Fruit fly (Drosophila melanogaster) whole organism, embryonic: Measurements from ENCODE around the gene RASSF8.

ENCODE experiments used
- B-H1 ChIP-seq: fragments of 200-800 bp; sonication (Bioruptor generic); IDR thresholded peaks from 3 replicates; pipeline ENCODE4 v1.3.6; 2022; ENCODE audit warnings: missing biosample characterization, missing genetic modification characterization
- Bteb2 ChIP-seq: fragments of 200-800 bp; sonication (Bioruptor generic); optimal IDR thresholded peaks from 2 replicates; lab custom pipeline; 2016; ENCODE audit warnings: missing biosample characterization, missing genetic modification characterization
- CG1024 ChIP-seq: fragments of 200-800 bp; sonication (Bioruptor generic); IDR thresholded peaks from 2 replicates; pipeline ENCODE4 v1.3.6; 2022; ENCODE audit warnings: missing biosample characterization, missing genetic modification characterization
- CG10959 ChIP-seq: fragments of 200-800 bp; sonication (Bioruptor generic); IDR thresholded peaks from 2 replicates; pipeline ENCODE4 v1.3.6; 2022; ENCODE audit warnings: missing biosample characterization, missing genetic modification characterization
- CG12769 ChIP-seq: fragments of 200-800 bp; sonication (Bioruptor generic); optimal IDR thresholded peaks from 2 replicates; lab custom pipeline; 2019; ENCODE audit warnings: missing biosample characterization, mild to moderate bottlenecking, missing genetic modification characterization, moderate library complexity
- CG13296 ChIP-seq: fragments of 200-800 bp; sonication (Bioruptor generic); optimal IDR thresholded peaks from 3 replicates; lab custom pipeline; 2018; ENCODE audit warnings: missing biosample characterization, mild to moderate bottlenecking, missing genetic modification characterization
- CG13775 ChIP-seq: fragments of 200-800 bp; sonication (Bioruptor generic); optimal IDR thresholded peaks from 3 replicates; lab custom pipeline; 2017; ENCODE audit warnings: missing biosample characterization, mild to moderate bottlenecking, missing genetic modification characterization
- CG14710 ChIP-seq: fragments of 200-800 bp; sonication (Bioruptor generic); optimal IDR thresholded peaks from 3 replicates; lab custom pipeline; 2019; ENCODE audit warnings: missing biosample characterization, mild to moderate bottlenecking, missing genetic modification characterization, moderate library complexity
- CG1529 ChIP-seq: fragments of 200-800 bp; sonication (Bioruptor generic); optimal IDR thresholded peaks from 3 replicates; lab custom pipeline; 2018; ENCODE audit warnings: missing biosample characterization, missing genetic modification characterization
- CG1792 ChIP-seq: fragments of 200-800 bp; sonication (Bioruptor generic); optimal IDR thresholded peaks from 2 replicates; lab custom pipeline; 2016; ENCODE audit warnings: missing biosample characterization, missing genetic modification characterization
- CG2116 ChIP-seq: fragments of 200-800 bp; sonication (Bioruptor generic); optimal IDR thresholded peaks from 3 replicates; lab custom pipeline; 2018; ENCODE audit warnings: missing biosample characterization, mild to moderate bottlenecking, missing genetic modification characterization
- CG3163 ChIP-seq: fragments of 200-800 bp; sonication (Bioruptor generic); optimal IDR thresholded peaks from 3 replicates; lab custom pipeline; 2016; ENCODE audit warnings: missing biosample characterization, missing genetic modification characterization
- CG3407 ChIP-seq: fragments of 200-800 bp; sonication (Bioruptor generic); optimal IDR thresholded peaks from 2 replicates; lab custom pipeline; 2018; ENCODE audit warnings: missing biosample characterization, mild to moderate bottlenecking, missing genetic modification characterization
- CG3726 ChIP-seq: fragments of 200-800 bp; sonication (Bioruptor generic); IDR thresholded peaks from 3 replicates; pipeline ENCODE4, ENCODE4 v1.3.6; 2022; ENCODE audit warnings: missing biosample characterization, missing genetic modification characterization
- CG4328 ChIP-seq: fragments of 200-800 bp; sonication (Bioruptor generic); optimal IDR thresholded peaks from 3 replicates; lab custom pipeline; 2017; ENCODE audit warnings: missing biosample characterization, missing genetic modification reagents, missing genetic modification characterization
- CG4730 ChIP-seq: fragments of 200-800 bp; sonication (Bioruptor generic); IDR thresholded peaks from 2 replicates; pipeline ENCODE4 v1.3.6; 2022; ENCODE audit warnings: missing biosample characterization, missing genetic modification characterization
- CG6254 ChIP-seq: fragments of 200-800 bp; sonication (Bioruptor generic); optimal IDR thresholded peaks from 3 replicates; lab custom pipeline; 2017; ENCODE audit warnings: mild to moderate bottlenecking, missing biosample characterization, missing genetic modification reagents, missing genetic modification characterization
- CG6854 ChIP-seq: fragments of 200-800 bp; sonication (Bioruptor generic); optimal IDR thresholded peaks from 3 replicates; lab custom pipeline; 2017; ENCODE audit warnings: missing biosample characterization, mild to moderate bottlenecking, missing genetic modification characterization
- CG7786 ChIP-seq: fragments of 200-800 bp; sonication (Bioruptor generic); optimal IDR thresholded peaks from 2 replicates; lab custom pipeline; 2016; ENCODE audit warnings: missing biosample characterization, missing genetic modification characterization
- CG8089 ChIP-seq: fragments of 200-800 bp; sonication (Bioruptor generic); optimal IDR thresholded peaks from 3 replicates; lab custom pipeline; 2016; ENCODE audit warnings: missing biosample characterization, missing genetic modification characterization
- CG8924 ChIP-seq: fragments of 200-800 bp; optimal IDR thresholded peaks from 3 replicates; lab custom pipeline; 2019; ENCODE audit warnings: missing biosample characterization, mild to moderate bottlenecking, missing genetic modification characterization, moderate library complexity
- CG9437 ChIP-seq: fragments of 200-800 bp; sonication (Bioruptor generic); optimal IDR thresholded peaks from 2 replicates; lab custom pipeline; 2018; ENCODE audit warnings: missing biosample characterization, mild to moderate bottlenecking, missing genetic modification characterization
- CTCF ChIP-seq: fragments of 200-800 bp; sonication (Bioruptor generic); optimal IDR thresholded peaks from 2 replicates; lab custom pipeline; 2017; ENCODE audit warnings: missing biosample characterization, mild to moderate bottlenecking, missing genetic modification characterization, moderate library complexity
- Dip2 ChIP-seq: fragments of 200-800 bp; sonication (Bioruptor generic); IDR thresholded peaks from 2 replicates; pipeline ENCODE4 v1.3.6; 2022; ENCODE audit warnings: missing biosample characterization, missing genetic modification characterization
- Dref ChIP-seq: fragments of 200-800 bp; sonication (Bioruptor generic); IDR thresholded peaks from 2 replicates; pipeline ENCODE4 v1.3.6; 2022; ENCODE audit warnings: missing biosample characterization, missing genetic modification characterization
- Ets97D ChIP-seq: fragments of 200-800 bp; sonication (Bioruptor generic); optimal IDR thresholded peaks from 3 replicates; lab custom pipeline; 2016; ENCODE audit warnings: missing biosample characterization, missing genetic modification characterization
- GATAe ChIP-seq: fragments of 200-800 bp; sonication (Bioruptor generic); conservative IDR thresholded peaks from 2 replicates; pipeline ENCODE4 v1.3.6; 2022; ENCODE audit warnings: missing biosample characterization, missing genetic modification characterization
- H15 ChIP-seq: fragments of 200-800 bp; sonication (Bioruptor generic); IDR thresholded peaks from 3 replicates; pipeline ENCODE4 v1.3.6; 2022; ENCODE audit warnings: missing biosample characterization, missing genetic modification characterization
- Hr39 ChIP-seq: fragments of >200 bp; optimal IDR thresholded peaks from 2 replicates; lab custom pipeline; 2017
- Hr51 ChIP-seq, 2 experiments: fragments of 200-800 bp; sonication (Bioruptor generic); optimal IDR thresholded peaks; 2 replicates in 1 of 2; 3 replicates in 1 of 2; lab custom pipeline; 2016 to 2018; ENCODE audit warnings: missing biosample characterization in 2 of 2, missing genetic modification characterization in 2 of 2, mild to moderate bottlenecking in 1 of 2, moderate library complexity in 1 of 2
- Mes4 ChIP-seq: fragments of 200-800 bp; sonication (Bioruptor generic); optimal IDR thresholded peaks from 2 replicates; lab custom pipeline; 2016; ENCODE audit warnings: missing biosample characterization, missing genetic modification characterization
- Neu2 ChIP-seq: fragments of 200-800 bp; sonication (Bioruptor generic); optimal IDR thresholded peaks from 3 replicates; lab custom pipeline; 2016; ENCODE audit warnings: missing biosample characterization, missing genetic modification characterization, borderline replicate concordance
- Ravus ChIP-seq: fragments of 200-800 bp; sonication (Bioruptor generic); IDR thresholded peaks from 2 replicates; pipeline ENCODE4 v1.3.6; 2022; ENCODE audit warnings: missing biosample characterization, missing genetic modification characterization
- bowl ChIP-seq: fragments of 200-800 bp; sonication (Bioruptor generic); IDR thresholded peaks from 2 replicates; pipeline ENCODE4 v1.3.6; 2022; ENCODE audit warnings: missing biosample characterization, missing genetic modification characterization
- croc ChIP-seq: fragments of 200-800 bp; sonication (Bioruptor generic); conservative IDR thresholded peaks from 3 replicates; pipeline ENCODE4 v1.3.6; 2022; ENCODE audit warnings: missing biosample characterization, missing genetic modification characterization
- danr ChIP-seq: fragments of 200-800 bp; sonication (Bioruptor generic); IDR thresholded peaks from 2 replicates; pipeline ENCODE4 v1.3.6; 2022; ENCODE audit warnings: missing biosample characterization, missing genetic modification characterization
- dati ChIP-seq: fragments of 200-800 bp; sonication (Bioruptor generic); IDR thresholded peaks from 2 replicates; pipeline ENCODE4 v1.3.6; 2022; ENCODE audit warnings: missing biosample characterization, missing genetic modification characterization
- fd102C ChIP-seq: fragments of 200-800 bp; sonication (Bioruptor generic); optimal IDR thresholded peaks from 2 replicates; lab custom pipeline; 2018; ENCODE audit warnings: missing biosample characterization, mild to moderate bottlenecking, missing genetic modification characterization, moderate library complexity
- ftz-f1 ChIP-seq: fragments of 200-800 bp; sonication (Bioruptor generic); optimal IDR thresholded peaks from 2 replicates; lab custom pipeline; 2016; ENCODE audit warnings: missing biosample characterization, missing genetic modification characterization
- her ChIP-seq: fragments of 200-800 bp; sonication (Bioruptor generic); optimal IDR thresholded peaks from 2 replicates; lab custom pipeline; 2016; ENCODE audit warnings: missing biosample characterization, missing genetic modification characterization
- insv ChIP-seq, 2 experiments: fragments of 200-800 bp; sonication (Bioruptor generic); optimal IDR thresholded peaks; 3 replicates each; lab custom pipeline; 2016 to 2018; ENCODE audit warnings: missing biosample characterization in 2 of 2, missing genetic modification characterization in 2 of 2
- knrl ChIP-seq: fragments of 200-800 bp; sonication (Bioruptor generic); IDR thresholded peaks from 3 replicates; pipeline ENCODE4 v1.3.6; 2022; ENCODE audit warnings: missing biosample characterization, missing genetic modification characterization; ENCODE audit not compliant: partially characterized antibody
- lola ChIP-seq, 3 experiments: fragments of >200 bp in 2 of 3; fragments of 200-800 bp in 1 of 3; sonication (Bioruptor generic) in 1 of 3; optimal IDR thresholded peaks; 2 replicates each; lab custom pipeline; 2017 to 2019; ENCODE audit warnings: missing biosample characterization in 3 of 3, missing genetic modification characterization in 3 of 3, mild to moderate bottlenecking in 1 of 3, moderate library complexity in 1 of 3
- pfk ChIP-seq: fragments of 200-800 bp; sonication (Bioruptor generic); optimal IDR thresholded peaks from 2 replicates; lab custom pipeline; 2018; ENCODE audit warnings: missing biosample characterization, mild to moderate bottlenecking, missing genetic modification characterization, moderate library complexity
- pum ChIP-seq: fragments of 200-800 bp; sonication (Bioruptor generic); optimal IDR thresholded peaks from 2 replicates; lab custom pipeline; 2016; ENCODE audit warnings: missing biosample characterization, missing genetic modification characterization
- sc ChIP-seq, 3 experiments: fragments of >200 bp in 2 of 3; fragments of 200-800 bp in 1 of 3; sonication (Bioruptor generic) in 1 of 3; optimal IDR thresholded peaks; 2 replicates in 2 of 3; 3 replicates in 1 of 3; lab custom pipeline; 2017; ENCODE audit warnings: mild to moderate bottlenecking in 1 of 3, missing biosample characterization in 1 of 3, missing genetic modification characterization in 1 of 3, missing genetic modification reagents in 1 of 3
- sens ChIP-seq: fragments of 200-800 bp; sonication (Bioruptor generic); peaks from one replicate; lab custom pipeline; 2016; ENCODE audit warnings: missing biosample characterization, missing genetic modification characterization
- sisA ChIP-seq: fragments of 200-800 bp; sonication (Bioruptor generic); IDR thresholded peaks from 2 replicates; pipeline ENCODE4 v1.3.6; 2022; ENCODE audit warnings: missing biosample characterization, missing genetic modification characterization
- tup ChIP-seq: fragments of 200-800 bp; sonication (Bioruptor generic); optimal IDR thresholded peaks from 2 replicates; lab custom pipeline; 2016; ENCODE audit warnings: missing biosample characterization, mild to moderate bottlenecking, missing genetic modification characterization, moderate library complexity
- vfl ChIP-seq: fragments of 200-800 bp; sonication (Bioruptor generic); optimal IDR thresholded peaks from 2 replicates; lab custom pipeline; 2016; ENCODE audit warnings: missing biosample characterization, missing genetic modification characterization
- wek ChIP-seq: fragments of 200-800 bp; sonication (Bioruptor generic); optimal IDR thresholded peaks from 3 replicates; lab custom pipeline; 2018; ENCODE audit warnings: missing biosample characterization, mild to moderate bottlenecking, missing genetic modification characterization, moderate library complexity

Gene RASSF8

dm6 chr3R:25680528-25680927 lies 18.9 kb downstream of the RASSF8 start, which contains the start of the genes CG4743 and Idh3g (continued):
- TF ChIP-seq sens: peak; percentile 98
- TF ChIP-seq tup (GFP tag; lab: Kevin White, UChicago): peak; percentile 89
- peak; percentile 91 for TF ChIP-seq danr (GFP tag; lab: Robert Waterston, UW)
- peak; percentile 96 for TF ChIP-seq CG4328 (GFP tag; lab: Kevin White, UChicago)
- peak; percentile 93 for TF ChIP-seq B-H1
- TF ChIP-seq CG10959 (GFP tag; lab: Robert Waterston, UW): peak; percentile 93
- TF ChIP-seq sc (optimal IDR thresholded peaks at IDR 0.05; lab: Kevin White, UChicago): no peak
- TF ChIP-seq sc (GFP tag; optimal IDR thresholded peaks at IDR 0.05; lab: Kevin White, UChicago): peak; percentile 96
- TF ChIP-seq CTCF (GFP tag; lab: Kevin White, UChicago): peak; percentile 67
- TF ChIP-seq Ravus (GFP tag; lab: Robert Waterston, UW): peak; percentile 88
- no peak for TF ChIP-seq Neu2 (GFP tag; lab: Kevin White, UChicago)
- TF ChIP-seq sisA: peak; percentile 91
- TF ChIP-seq wek (GFP tag; lab: Kevin White, UChicago): peak; percentile 81
- TF ChIP-seq ftz-f1 (GFP tag; lab: Kevin White, UChicago): peak; percentile 27
- peak; percentile 90 for TF ChIP-seq H15
- peak; percentile 39 for TF ChIP-seq CG3163 (GFP tag; lab: Kevin White, UChicago)
- TF ChIP-seq CG13775 (GFP tag; lab: Kevin White, UChicago): peak; percentile 98
- TF ChIP-seq GATAe (GFP tag; lab: Robert Waterston, UW): peak; percentile 88
- peak; percentile 92 for TF ChIP-seq CG1529
- TF ChIP-seq pfk (GFP tag; lab: Kevin White, UChicago): peak; percentile 68
- peak; percentile 91 for TF ChIP-seq CG3726 (GFP tag; lab: Robert Waterston, UW)
- TF ChIP-seq her (GFP tag; lab: Kevin White, UChicago): peak; percentile 54
- TF ChIP-seq Bteb2 (GFP tag; lab: Kevin White, UChicago): peak; percentile 85
- peak in 1 of 2 experiments; percentile 79 for TF ChIP-seq insv (GFP tag; optimal IDR thresholded peaks at IDR 0.05; lab: Kevin White, UChicago)
- peak; percentile 86 for TF ChIP-seq vfl (GFP tag; lab: Kevin White, UChicago)
- TF ChIP-seq CG2116 (GFP tag; lab: Kevin White, UChicago): peak; percentile 86
- TF ChIP-seq pum (GFP tag; lab: Kevin White, UChicago): peak; percentile 68
- peak in 1 of 3 experiments; percentile 98 for TF ChIP-seq lola (GFP tag; optimal IDR thresholded peaks at IDR 0.05; lab: Kevin White, UChicago)
- TF ChIP-seq CG8089 (GFP tag; lab: Kevin White, UChicago): peak; percentile 61
- TF ChIP-seq CG14710 (tag; lab: Kevin White, UChicago): peak; percentile 98
- TF ChIP-seq croc (GFP tag; lab: Robert Waterston, UW): peak; percentile 92
- no peak; the same call in 1 of the 2 replicates for TF ChIP-seq Dip2 (GFP tag; lab: Robert Waterston, UW)
- TF ChIP-seq bowl: peak; percentile 91
- TF ChIP-seq dati (GFP tag; lab: Robert Waterston, UW): peak; percentile 75
- TF ChIP-seq CG12769 (tag; lab: Kevin White, UChicago): peak; percentile 90
- peak; percentile 94 for TF ChIP-seq CG6254
- no peak for TF ChIP-seq knrl
- peak; percentile 86; the same call in 1 of the 2 replicates for TF ChIP-seq CG1024 (GFP tag; lab: Robert Waterston, UW)
- no peak for TF ChIP-seq Hr39 (lab: Kevin White, UChicago)
- TF ChIP-seq CG6854 (GFP tag; lab: Kevin White, UChicago): peak; percentile 95
- TF ChIP-seq Dref (GFP tag; lab: Robert Waterston, UW): no peak
- TF ChIP-seq CG3407 (GFP tag; lab: Kevin White, UChicago): peak; percentile 93
- TF ChIP-seq fd102C (GFP tag; lab: Kevin White, UChicago): peak; percentile 90
- peak; percentile 77 for TF ChIP-seq Mes4
- peak; percentile 62 for TF ChIP-seq CG7786 (GFP tag; lab: Kevin White, UChicago)
- TF ChIP-seq CG4730 (GFP tag; lab: Robert Waterston, UW): peak; percentile 98
- TF ChIP-seq Hr51 (GFP tag; optimal IDR thresholded peaks at IDR 0.05; lab: Kevin White, UChicago): peak; percentile 84 to 98
- peak; percentile 56 for TF ChIP-seq CG1792 (GFP tag; lab: Kevin White, UChicago)
- peak; percentile 98 for TF ChIP-seq CG9437
- peak; percentile 67 for TF ChIP-seq Ets97D (GFP tag; lab: Kevin White, UChicago)
- peak; percentile 98 for TF ChIP-seq CG8924 (tag; lab: Kevin White, UChicago)
- TF ChIP-seq CG13296 (GFP tag; lab: Kevin White, UChicago): peak; percentile 97
